Worm (Caenorhabditis elegans) whole organism, early embryonic: ENCODE measurements around the gene rps-1.

Source experiments
- aly-1 ChIP-seq: sonication (generic microtip); optimal IDR thresholded peaks from 2 replicates; lab custom pipeline; 2016; ENCODE audit warnings: missing genetic modification characterization, missing compliant biosample characterization
- ceh-13 ChIP-seq: fragments of 200-800 bp; sonication (Bioruptor generic); optimal IDR thresholded peaks from 2 replicates; lab custom pipeline; 2018; ENCODE audit warnings: mild to moderate bottlenecking, missing genetic modification characterization, missing compliant biosample characterization
- flt-1 ChIP-seq: fragments of 200-800 bp; sonication (Bioruptor generic); IDR thresholded peaks from 2 replicates; pipeline ENCODE4 v1.3.6; 2022; ENCODE audit warnings: missing genetic modification characterization, missing compliant biosample characterization
- hmg-4 ChIP-seq: fragments of 200-800 bp; sonication (Bioruptor generic); optimal IDR thresholded peaks from 2 replicates; lab custom pipeline; 2018; ENCODE audit warnings: mild to moderate bottlenecking, missing genetic modification characterization, missing compliant biosample characterization
- hnd-1 ChIP-seq: sonication (generic microtip); optimal IDR thresholded peaks from 2 replicates; lab custom pipeline; 2016; ENCODE audit warnings: missing genetic modification characterization, missing compliant biosample characterization
- tbx-37 ChIP-seq: fragments of 200-800 bp; sonication (Bioruptor generic); conservative IDR thresholded peaks from 2 replicates; pipeline ENCODE4 v1.3.6; 2022; ENCODE audit warnings: missing genetic modification reagents, missing genetic modification characterization, missing compliant biosample characterization

DNA sequence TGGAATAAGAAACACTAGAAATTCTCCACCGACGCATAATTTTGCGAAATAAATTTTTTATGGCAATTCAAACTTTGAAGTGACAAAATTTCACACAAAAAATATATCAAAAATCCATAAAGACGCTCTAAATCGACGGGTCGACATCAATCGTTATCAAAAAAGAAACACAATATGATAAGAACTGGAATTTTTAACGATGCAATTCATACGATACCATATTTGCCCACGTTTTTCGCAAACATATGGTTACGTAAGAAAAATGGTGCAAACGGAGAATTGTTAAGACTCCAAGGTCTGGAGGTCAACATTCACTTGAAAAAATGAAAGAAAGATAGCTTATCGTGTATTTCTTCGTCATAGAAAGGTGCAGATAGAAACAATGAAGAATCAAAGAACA, 30.4 kb downstream of the rps-1 start:
- TF ChIP-seq ceh-13 (GFP tag; lab: Kevin White, UChicago): no peak
- TF ChIP-seq hmg-4 (GFP tag; lab: Kevin White, UChicago): no peak
- no peak for TF ChIP-seq flt-1 (GFP tag; lab: Robert Waterston, UW)
- no peak for TF ChIP-seq aly-1 (tag; lab: Kevin White, UChicago)
- no peak for TF ChIP-seq hnd-1
- no peak for TF ChIP-seq tbx-37 (GFP tag; lab: Robert Waterston, UW)
